Fruit fly (Drosophila melanogaster) whole organism, wandering third instar larva: ENCODE measurements around the gene Prosalpha6T.

Experiments
- Abd-B ChIP-seq: fragments of >200 bp; optimal IDR thresholded peaks from 2 replicates; lab custom pipeline; 2017; ENCODE audit warnings: missing biosample characterization, missing genetic modification characterization
- CG32264 ChIP-seq: fragments of 200-800 bp; sonication (Bioruptor generic); optimal IDR thresholded peaks from 2 replicates; lab custom pipeline; 2016; ENCODE audit warnings: missing biosample characterization, missing genetic modification characterization
- CG9705 ChIP-seq: fragments of 200-800 bp; sonication (Bioruptor generic); optimal IDR thresholded peaks from 2 replicates; lab custom pipeline; 2018; ENCODE audit warnings: missing biosample characterization, mild to moderate bottlenecking, missing genetic modification characterization
- CrebA ChIP-seq: fragments of 200-800 bp; sonication (Bioruptor generic); optimal IDR thresholded peaks from 2 replicates; lab custom pipeline; 2016; ENCODE audit warnings: missing biosample characterization, mild to moderate bottlenecking, missing genetic modification characterization, borderline replicate concordance
- Dfd ChIP-seq: fragments of >200 bp; optimal IDR thresholded peaks from 2 replicates; lab custom pipeline; 2017; ENCODE audit warnings: missing biosample characterization, missing genetic modification characterization
- Dif ChIP-seq: fragments of 200-275, 200-300 bp; sonication (Bioruptor generic); optimal IDR thresholded peaks from 2 replicates; lab custom pipeline; 2018; ENCODE audit warnings: missing biosample characterization, missing genetic modification characterization; ENCODE audit not compliant: partially characterized antibody
- GATAd ChIP-seq: sonication (Bioruptor generic); optimal IDR thresholded peaks from 2 replicates; lab custom pipeline; 2016; ENCODE audit warnings: missing biosample characterization, missing genetic modification characterization
- Hnf4 ChIP-seq: fragments of 200-800 bp; sonication (Bioruptor generic); optimal IDR thresholded peaks from 2 replicates; lab custom pipeline; 2016; ENCODE audit warnings: missing biosample characterization, mild to moderate bottlenecking, missing genetic modification characterization
- Mio ChIP-seq: sonication (Bioruptor generic); optimal IDR thresholded peaks from 2 replicates; lab custom pipeline; 2016; ENCODE audit warnings: missing biosample characterization, missing genetic modification characterization
- Myc ChIP-seq: fragments of >200 bp; optimal IDR thresholded peaks from 2 replicates; lab custom pipeline; 2017
- N ChIP-seq: fragments of >200 bp; optimal IDR thresholded peaks from 2 replicates; lab custom pipeline; 2018; ENCODE audit warnings: missing biosample characterization, missing external identifiers, missing genetic modification characterization
- OdsH ChIP-seq: fragments of 200-800 bp; sonication (Bioruptor generic); optimal IDR thresholded peaks from 2 replicates; lab custom pipeline; 2016; ENCODE audit warnings: missing biosample characterization, mild to moderate bottlenecking, missing genetic modification characterization
- Rel ChIP-seq, 2 experiments: fragments of 200-800 bp; sonication (Bioruptor generic) in 1 of 2; optimal IDR thresholded peaks; 2 replicates in 1 of 2; 3 replicates in 1 of 2; lab custom pipeline; 2016 to 2019; ENCODE audit warnings: mild to moderate bottlenecking in 2 of 2, missing biosample characterization in 2 of 2, missing genetic modification characterization in 2 of 2, moderate library complexity in 1 of 2
- Sp1 ChIP-seq: fragments of 200-800 bp; sonication (Bioruptor generic); optimal IDR thresholded peaks from 3 replicates; lab custom pipeline; 2019; ENCODE audit warnings: missing biosample characterization, mild to moderate bottlenecking, missing genetic modification characterization, moderate library complexity
- Vsx2 ChIP-seq: fragments of 200-300, 225-300 bp; sonication (Bioruptor generic); optimal IDR thresholded peaks from 2 replicates; lab custom pipeline; 2018; ENCODE audit warnings: missing biosample characterization, missing genetic modification characterization; ENCODE audit not compliant: partially characterized antibody
- br ChIP-seq: fragments of 200-800 bp; sonication (Bioruptor generic); optimal IDR thresholded peaks from 2 replicates; lab custom pipeline; 2016; ENCODE audit warnings: missing biosample characterization, missing genetic modification characterization
- dl ChIP-seq, 2 experiments: fragments of 175-275, 200-275 bp in 1 of 2; fragments of 200-275 bp in 1 of 2; sonication (Bioruptor generic); optimal IDR thresholded peaks; lab custom pipeline; 2018; ENCODE audit warnings: mild to moderate bottlenecking in 2 of 2, missing biosample characterization in 2 of 2, missing genetic modification characterization in 2 of 2, moderate library complexity in 2 of 2; ENCODE audit not compliant: partially characterized antibody in 2 of 2, insufficient read depth in 1 of 2
- dmrt93B ChIP-seq: fragments of 200-800 bp; sonication (Bioruptor generic); optimal IDR thresholded peaks from 2 replicates; lab custom pipeline; 2018; ENCODE audit warnings: missing biosample characterization, mild to moderate bottlenecking, missing genetic modification characterization
- dsf ChIP-seq: sonication (Bioruptor generic); optimal IDR thresholded peaks from 2 replicates; lab custom pipeline; 2016; ENCODE audit warnings: missing biosample characterization, missing genetic modification characterization, borderline replicate concordance
- foxo ChIP-seq, 2 experiments: fragments of 200-800 bp; sonication (Bioruptor generic); optimal IDR thresholded peaks; 2 replicates in 1 of 2; 3 replicates in 1 of 2; lab custom pipeline; 2016 to 2017; ENCODE audit warnings: missing biosample characterization in 2 of 2, missing genetic modification characterization in 2 of 2
- fru ChIP-seq: fragments of 200-800 bp; sonication (Bioruptor generic); optimal IDR thresholded peaks from 3 replicates; lab custom pipeline; 2016; ENCODE audit warnings: missing biosample characterization, mild to moderate bottlenecking, missing genetic modification characterization
- h ChIP-seq: fragments of 200-800 bp; sonication (Bioruptor generic); optimal IDR thresholded peaks from 3 replicates; lab custom pipeline; 2016; ENCODE audit warnings: missing biosample characterization, mild to moderate bottlenecking, missing genetic modification characterization
- jim ChIP-seq: fragments of 175-275, 200-325 bp; sonication (Bioruptor generic); optimal IDR thresholded peaks from 2 replicates; lab custom pipeline; 2016; ENCODE audit warnings: missing biosample characterization, mild to moderate bottlenecking, missing genetic modification characterization
- pan ChIP-seq: fragments of >200 bp; optimal IDR thresholded peaks from 2 replicates; lab custom pipeline; 2017
- psq ChIP-seq: fragments of 200-800 bp; sonication (Bioruptor generic); optimal IDR thresholded peaks from 3 replicates; lab custom pipeline; 2017; ENCODE audit warnings: missing biosample characterization, mild to moderate bottlenecking, missing genetic modification characterization, moderate library complexity
- rgr ChIP-seq: fragments of 200-800 bp; sonication (Bioruptor generic); optimal IDR thresholded peaks from 3 replicates; lab custom pipeline; 2016; ENCODE audit warnings: missing biosample characterization, mild to moderate bottlenecking, missing genetic modification characterization
- tai ChIP-seq: sonication (Bioruptor generic); optimal IDR thresholded peaks from 2 replicates; lab custom pipeline; 2016; ENCODE audit warnings: missing biosample characterization, missing genetic modification characterization
- usp ChIP-seq: fragments of >200 bp; optimal IDR thresholded peaks from 2 replicates; lab custom pipeline; 2017; ENCODE audit warnings: missing biosample characterization, missing genetic modification characterization

Prosalpha6T gene

DNA sequence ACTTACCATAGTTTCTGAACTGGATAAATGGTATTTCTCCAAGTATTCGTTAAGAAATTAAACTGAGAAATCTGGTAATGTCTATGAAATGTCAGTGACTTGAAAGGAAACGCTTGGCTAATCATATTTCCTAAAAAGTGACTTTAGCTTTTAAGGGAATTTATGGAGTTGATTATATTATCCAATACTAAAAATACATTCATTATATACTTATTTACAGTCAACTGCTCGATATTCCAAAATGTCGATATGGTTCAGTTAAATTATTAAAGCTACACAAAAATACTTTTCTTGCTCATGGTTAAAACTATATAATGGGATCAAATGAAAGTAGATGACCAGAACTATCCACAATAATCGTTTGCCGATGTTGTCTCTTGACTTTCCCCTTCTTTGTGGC lies 33.9 kb downstream of the Prosalpha6T start, which contains the start of gene CG31848:
Gene CG31848 (minus strand): TSS at position 101 of the 400 bp plus-strand sequence.
- no peak for TF ChIP-seq rgr
- TF ChIP-seq dl (GFP tag; optimal IDR thresholded peaks at IDR 0.05; lab: Kevin White, UChicago; ENCODE audit: insufficient read depth in 1 of 2, partially characterized antibody in 2 of 2): no peak
- TF ChIP-seq usp (GFP tag; lab: Kevin White, UChicago): no peak
- no peak for TF ChIP-seq CG9705 (GFP tag; lab: Kevin White, UChicago)
- TF ChIP-seq Mio (GFP tag; lab: Kevin White, UChicago): no peak
- no peak for TF ChIP-seq foxo (GFP tag; optimal IDR thresholded peaks at IDR 0.05; lab: Kevin White, UChicago)
- no peak for TF ChIP-seq CG32264
- TF ChIP-seq OdsH: no peak
- no peak for TF ChIP-seq br (GFP tag; lab: Kevin White, UChicago)
- TF ChIP-seq dmrt93B (GFP tag; lab: Kevin White, UChicago): no peak
- no peak for TF ChIP-seq Abd-B (GFP tag; lab: Kevin White, UChicago)
- no peak for TF ChIP-seq CrebA (GFP tag; lab: Kevin White, UChicago)
- no peak for TF ChIP-seq tai (GFP tag; lab: Kevin White, UChicago)
- no peak for TF ChIP-seq jim (GFP tag; lab: Kevin White, UChicago)
- TF ChIP-seq fru: no peak
- TF ChIP-seq N (GFP tag; lab: Kevin White, UChicago): no peak
- TF ChIP-seq psq (GFP tag; lab: Kevin White, UChicago): no peak
- no peak for TF ChIP-seq dsf (GFP tag; lab: Kevin White, UChicago)

DNA sequence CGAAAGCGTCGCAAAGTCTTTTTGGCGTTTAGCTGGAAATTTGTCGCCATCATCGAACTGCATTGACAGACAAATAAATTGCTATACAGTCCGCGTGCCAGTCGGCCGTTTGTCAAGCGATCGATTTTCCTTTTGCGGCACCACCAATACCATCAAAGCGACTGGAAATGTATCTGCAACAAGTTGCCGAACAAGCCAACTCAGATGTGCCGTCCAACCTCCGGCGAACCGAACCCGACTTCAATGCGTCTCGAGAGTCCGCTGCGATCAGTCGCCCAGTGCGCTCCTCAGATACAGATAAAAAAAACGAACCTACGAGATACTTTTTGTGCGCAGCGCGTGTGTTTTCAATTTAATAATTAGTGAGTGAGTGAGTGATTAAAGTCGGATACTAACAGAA lies 34.8 kb downstream of the Prosalpha6T start:
- TF ChIP-seq rgr (no peak), br (GFP tag; lab: Kevin White, UChicago) (no peak), pan (lab: Kevin White, UChicago) (no peak), jim (GFP tag; lab: Kevin White, UChicago) (no peak), Hnf4 (GFP tag; lab: Kevin White, UChicago) (no peak), Dif (GFP tag; lab: Kevin White, UChicago) (no peak), Sp1 (GFP tag; lab: Kevin White, UChicago) (no peak), fru (no peak), h (GFP tag; lab: Kevin White, UChicago) (no peak), dsf (GFP tag; lab: Kevin White, UChicago) (no peak), OdsH (no peak), Myc (no peak), Vsx2 (no peak)

DNA sequence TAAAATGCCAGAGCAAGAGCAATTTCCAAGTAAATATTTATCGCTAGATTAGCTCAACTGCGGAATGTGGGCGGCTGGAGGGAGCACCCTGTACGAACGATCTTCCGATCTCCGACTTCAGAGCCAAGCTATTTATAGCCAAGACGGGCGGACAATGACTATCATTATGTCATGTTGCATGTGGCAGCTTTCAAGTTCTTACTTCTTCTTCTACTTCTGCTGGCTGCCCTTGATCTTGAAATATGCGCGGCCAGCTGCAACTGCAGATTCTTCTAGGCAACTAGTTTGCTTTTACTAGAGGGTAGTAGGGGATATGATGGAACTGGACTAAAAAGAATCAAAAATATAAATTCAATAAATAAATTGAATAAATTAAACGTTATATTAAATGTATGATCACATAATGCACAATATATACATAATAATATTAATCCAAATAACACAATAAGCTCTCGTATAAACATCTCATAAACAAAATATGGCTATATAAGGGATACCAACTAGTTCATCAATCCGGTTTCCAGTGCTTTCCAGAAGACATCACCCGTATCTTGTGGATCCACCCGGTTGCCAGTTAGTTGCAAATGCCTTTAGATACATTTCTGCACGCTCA lies 36.3 kb downstream of the Prosalpha6T start:
- no peak for TF ChIP-seq Hnf4 (GFP tag; lab: Kevin White, UChicago)
- no peak for TF ChIP-seq Rel (GFP tag; optimal IDR thresholded peaks at IDR 0.05; lab: Kevin White, UChicago)
- no peak for TF ChIP-seq Rel (tag; optimal IDR thresholded peaks at IDR 0.05; lab: Kevin White, UChicago)
- TF ChIP-seq dsf (GFP tag; lab: Kevin White, UChicago): no peak
- no peak for TF ChIP-seq Abd-B (GFP tag; lab: Kevin White, UChicago)
- TF ChIP-seq GATAd (GFP tag; lab: Kevin White, UChicago): no peak
- TF ChIP-seq foxo (GFP tag; optimal IDR thresholded peaks at IDR 0.05; lab: Kevin White, UChicago): no peak

DNA sequence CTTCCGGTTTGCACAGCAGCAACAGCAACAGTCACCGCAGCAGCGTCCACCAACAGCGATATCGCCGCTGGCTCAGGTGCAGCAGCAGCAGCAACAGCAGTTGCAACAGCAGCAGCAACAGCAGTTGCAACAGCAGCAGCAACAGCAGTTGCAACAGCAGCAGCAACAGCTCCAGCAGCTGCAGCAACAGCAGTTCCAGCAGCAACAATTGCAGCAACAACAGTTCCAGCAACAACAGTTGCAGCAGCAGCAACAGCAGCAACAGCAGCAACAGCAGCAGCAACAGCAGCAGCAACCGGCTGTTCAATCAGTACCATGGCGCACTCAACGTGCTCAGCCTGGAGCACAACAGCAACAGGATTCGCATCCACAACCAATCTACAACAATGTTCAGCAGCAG lies 40.7 kb downstream of the Prosalpha6T start:
- TF ChIP-seq Dfd (GFP tag; lab: Kevin White, UChicago): peak; percentile 85
- TF ChIP-seq OdsH: no peak
